Fruit fly (Drosophila melanogaster) whole organism, prepupa: ENCODE data around the gene CG8119.

ENCODE experiments used
- CG6808 ChIP-seq: fragments of 200-800 bp; sonication (Bioruptor generic); optimal IDR thresholded peaks from 3 replicates; lab custom pipeline; 2017; ENCODE audit warnings: missing biosample characterization, missing genetic modification characterization, mild to moderate bottlenecking, moderate library complexity, missing genetic modification reagents
- Eip75B ChIP-seq: fragments of 200-800 bp; sonication (Bioruptor generic); optimal IDR thresholded peaks from 3 replicates; lab custom pipeline; 2016; ENCODE audit warnings: missing biosample characterization, missing genetic modification characterization

DNA sequence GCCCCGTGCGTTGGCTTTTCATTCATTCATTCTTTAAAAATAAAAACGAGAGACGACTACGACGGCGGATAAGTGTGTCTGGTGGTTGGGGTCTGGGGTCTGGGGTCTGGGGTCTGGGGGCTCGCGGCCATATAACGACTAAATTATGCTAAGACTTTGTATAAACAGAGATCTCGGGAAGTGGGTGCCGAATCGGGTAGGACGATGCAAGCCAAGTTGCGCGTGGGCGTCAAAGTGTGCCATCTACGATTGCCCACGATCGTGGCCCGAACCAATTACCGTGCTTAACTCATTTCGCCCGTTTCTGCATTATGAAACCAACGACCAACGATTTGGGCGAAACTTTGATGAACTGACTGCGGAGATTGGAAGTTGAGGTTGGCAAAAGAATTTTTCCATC lies 38.6 kb upstream of the CG8119 start:
- TF ChIP-seq Eip75B (GFP tag; lab: Kevin White, UChicago): no peak
- TF ChIP-seq CG6808: no peak
